Fruit fly (Drosophila melanogaster) whole organism, embryonic: ENCODE data around the gene CG15249.

Experiments
- CG2199 ChIP-seq: fragments of 200-800 bp; sonication (Bioruptor generic); IDR thresholded peaks from 3 replicates; pipeline ENCODE4 v1.3.6; 2022; ENCODE audit warnings: missing biosample characterization, missing genetic modification characterization
- CG32532 ChIP-seq: fragments of 200-800 bp; sonication (Bioruptor generic); IDR thresholded peaks from 2 replicates; pipeline ENCODE4 v1.3.6; 2022; ENCODE audit warnings: missing biosample characterization, missing genetic modification characterization
- D19A ChIP-seq: fragments of 200-800 bp; optimal IDR thresholded peaks from 3 replicates; lab custom pipeline; 2019; ENCODE audit warnings: missing biosample characterization, mild to moderate bottlenecking, missing genetic modification characterization, moderate library complexity
- mam ChIP-seq: fragments of 200-800 bp; sonication (Bioruptor generic); optimal IDR thresholded peaks from 3 replicates; lab custom pipeline; 2016; ENCODE audit warnings: missing biosample characterization, missing genetic modification characterization
- tll ChIP-seq, 2 experiments: fragments of 200-800 bp in 1 of 2; fragments of >200 bp in 1 of 2; sonication (Bioruptor generic) in 1 of 2; optimal IDR thresholded peaks; 2 replicates each; lab custom pipeline; 2017 to 2019; ENCODE audit warnings: missing biosample characterization in 2 of 2, missing genetic modification characterization in 2 of 2, mild to moderate bottlenecking in 1 of 2, moderate library complexity in 1 of 2

dm6 chrX:9885363-9885762 lies 14.0 kb downstream of the CG15249 start:
- TF ChIP-seq D19A (tag; lab: Kevin White, UChicago) (no peak), mam (GFP tag; lab: Kevin White, UChicago) (no peak), tll (GFP tag; optimal IDR thresholded peaks at IDR 0.05; lab: Kevin White, UChicago) (no peak), CG32532 (no peak), CG2199 (GFP tag; lab: Robert Waterston, UW) (no peak)
